Fruit fly (Drosophila melanogaster): ENCODE data around the gene sens-2.
A peak's percentile ranks its signal among the peaks of the same experiment; 100 is the strongest.

The sens-2 gene

dm6 chr2L:6787973-6788368, 33.8 kb upstream of the sens-2 start:
- TF ChIP-seq Jra (GFP tag; optimal IDR thresholded peaks at IDR 0.05) (no peak), CG9705 (GFP tag; optimal IDR thresholded peaks at IDR 0.05) (no peak), jim (GFP tag; optimal IDR thresholded peaks at IDR 0.05) (no peak), sv (GFP tag; optimal IDR thresholded peaks at IDR 0.05) (peak; percentile 29), dl (GFP tag; optimal IDR thresholded peaks at IDR 0.05; ENCODE audit: insufficient read depth in 1 of 2, partially characterized antibody in 2 of 2) (no peak), brk (GFP tag; optimal IDR thresholded peaks at IDR 0.05) (peak; percentile 37), Sp1 (GFP tag; optimal IDR thresholded peaks at IDR 0.05) (no peak), lola (GFP tag; optimal IDR thresholded peaks at IDR 0.05) (peak; percentile 33)

dm6 chr2L:6789358-6789757, 32.4 kb upstream of the sens-2 start:
- peak; percentile 3 for TF ChIP-seq h (GFP tag; optimal IDR thresholded peaks at IDR 0.05)
- no peak for TF ChIP-seq woc (GFP tag; optimal IDR thresholded peaks at IDR 0.05)
- peak; percentile 47 for TF ChIP-seq CrebA (GFP tag; optimal IDR thresholded peaks at IDR 0.05; ENCODE audit: borderline replicate concordance)
- peak; percentile 43 for TF ChIP-seq sage (GFP tag; optimal IDR thresholded peaks at IDR 0.05)

DNA sequence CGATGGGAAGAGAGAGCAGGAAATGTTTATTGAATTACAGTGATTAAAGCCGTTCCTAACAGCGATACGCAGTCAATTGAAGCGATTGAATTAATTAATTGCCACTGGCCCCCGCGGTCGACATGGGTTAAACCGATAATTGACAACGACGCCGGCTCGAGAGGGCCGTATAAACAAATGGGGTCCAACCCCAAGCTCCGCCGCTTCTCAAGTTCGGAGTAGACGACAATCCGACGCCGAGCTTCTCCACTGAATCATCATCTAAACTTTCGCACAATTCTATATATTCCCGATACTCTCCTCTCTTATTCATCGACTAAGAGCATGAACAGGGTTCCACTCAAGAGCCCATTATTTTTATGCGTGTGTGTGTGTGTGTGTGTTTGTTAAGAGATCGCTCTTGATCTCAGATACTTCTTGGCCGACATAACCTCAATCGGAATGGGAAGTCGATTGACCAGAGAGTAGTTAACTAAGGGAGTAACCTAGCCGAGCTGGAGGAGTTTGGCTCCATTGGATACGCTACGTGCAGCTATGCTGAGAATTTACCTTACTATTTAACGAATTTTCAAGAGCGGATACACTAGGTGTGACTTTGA, 29.8 kb upstream of the sens-2 start:
- TF ChIP-seq Dfd (GFP tag; optimal IDR thresholded peaks at IDR 0.05) (no peak), jim (GFP tag; optimal IDR thresholded peaks at IDR 0.05) (no peak), dl (GFP tag; optimal IDR thresholded peaks at IDR 0.05; ENCODE audit: insufficient read depth in 1 of 2, partially characterized antibody in 2 of 2) (peak in 1 of 2 experiments; percentile 69), foxo (GFP tag; optimal IDR thresholded peaks at IDR 0.05) (no peak), Dif (GFP tag; optimal IDR thresholded peaks at IDR 0.05; ENCODE audit: partially characterized antibody) (peak; percentile 32)

dm6 chr2L:6793763-6794417, 27.8 kb upstream of the sens-2 start:
- TF ChIP-seq Dif (GFP tag; optimal IDR thresholded peaks at IDR 0.05; ENCODE audit: partially characterized antibody) (peak; percentile 2), Mio (GFP tag; optimal IDR thresholded peaks at IDR 0.05) (no peak), CG9705 (GFP tag; optimal IDR thresholded peaks at IDR 0.05) (no peak)

- TF ChIP-seq Mio (GFP tag; optimal IDR thresholded peaks at IDR 0.05) = no peak
- peak; percentile 53 for TF ChIP-seq Dif (GFP tag; optimal IDR thresholded peaks at IDR 0.05; ENCODE audit: partially characterized antibody)
- TF ChIP-seq Hr83 (GFP tag; optimal IDR thresholded peaks at IDR 0.05; ENCODE audit: poor library complexity, severe bottlenecking) = no peak
- no peak for TF ChIP-seq HLH106 (tag; optimal IDR thresholded peaks at IDR 0.05)
- TF ChIP-seq Rel (GFP tag; optimal IDR thresholded peaks at IDR 0.05) = no peak
- no peak for TF ChIP-seq Rel (tag; optimal IDR thresholded peaks at IDR 0.05)
- TF ChIP-seq h (GFP tag; optimal IDR thresholded peaks at IDR 0.05) = no peak
- TF ChIP-seq ey (GFP tag; optimal IDR thresholded peaks at IDR 0.05) = no peak
- no peak for TF ChIP-seq woc (GFP tag; optimal IDR thresholded peaks at IDR 0.05)
- no peak for TF ChIP-seq dsf (GFP tag; optimal IDR thresholded peaks at IDR 0.05; ENCODE audit: borderline replicate concordance)
- no peak for TF ChIP-seq br (GFP tag; optimal IDR thresholded peaks at IDR 0.05)
- TF ChIP-seq rgr (GFP tag; optimal IDR thresholded peaks at IDR 0.05) = no peak
- no peak for TF ChIP-seq lola (GFP tag; optimal IDR thresholded peaks at IDR 0.05)
- TF ChIP-seq Abd-B (GFP tag; optimal IDR thresholded peaks at IDR 0.05) = no peak
- TF ChIP-seq psq (GFP tag; optimal IDR thresholded peaks at IDR 0.05) = no peak
- no peak for TF ChIP-seq CrebA (GFP tag; optimal IDR thresholded peaks at IDR 0.05; ENCODE audit: borderline replicate concordance)
- TF ChIP-seq OdsH (GFP tag; optimal IDR thresholded peaks at IDR 0.05) = no peak
- TF ChIP-seq Hnf4 (GFP tag; optimal IDR thresholded peaks at IDR 0.05) = peak; percentile 1
- TF ChIP-seq dl (GFP tag; optimal IDR thresholded peaks at IDR 0.05; ENCODE audit: insufficient read depth in 1 of 2, partially characterized antibody in 2 of 2) = peak in 1 of 2 experiments; percentile 12
- TF ChIP-seq dmrt93B (GFP tag; optimal IDR thresholded peaks at IDR 0.05) = no peak
- no peak for TF ChIP-seq N (GFP tag; optimal IDR thresholded peaks at IDR 0.05)
These were observed 27.3 kb upstream of the sens-2 start for dm6 chr2L:6794418-6794793.

Data from whole organism, wandering third instar larva.